Worm (Caenorhabditis elegans) whole organism, dauer: ENCODE measurements around the gene ncs-4.

ENCODE experiments used
- unc-62 ChIP-seq: sonication (generic microtip); optimal IDR thresholded peaks from 2 replicates; lab custom pipeline; 2017; ENCODE audit warnings: missing biosample characterization, missing genetic modification reagents, missing genetic modification characterization

Gene ncs-4

ce11 chrX:10205321-10205720, 29.0 kb downstream of the ncs-4 start, which contains the start of gene sex-1:
Gene sex-1 (minus strand): TSS chrX:10205421.
- no peak for TF ChIP-seq unc-62

ce11 chrX:10206008-10206407, 29.7 kb downstream of the ncs-4 start:
- no peak for TF ChIP-seq unc-62

DNA sequence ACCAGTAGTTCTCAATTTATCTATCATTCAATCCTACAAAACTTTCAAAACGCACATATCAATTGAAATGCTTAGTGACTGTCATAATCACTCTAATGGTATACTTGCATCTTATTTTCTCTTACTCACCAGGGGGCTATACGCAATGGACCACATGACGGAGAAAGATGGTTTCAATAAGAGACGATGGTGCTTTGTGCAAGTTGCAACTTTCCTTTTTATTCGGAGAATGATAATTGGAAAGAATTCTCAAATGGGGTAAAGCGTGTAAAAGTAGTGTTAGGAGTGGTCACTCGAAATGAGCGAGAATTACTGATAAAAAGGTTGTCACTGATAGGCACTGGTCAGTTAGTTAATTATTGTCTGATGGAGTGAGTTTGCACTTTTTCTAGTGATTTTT, 32.2 kb downstream of the ncs-4 start:
- TF ChIP-seq unc-62 = no peak

ce11 chrX:10212469-10212868, 36.1 kb downstream of the ncs-4 start, which contains the start of gene F44A6.3:
Gene F44A6.3 (plus strand): TSS chrX:10212769.
- no peak for TF ChIP-seq unc-62

DNA sequence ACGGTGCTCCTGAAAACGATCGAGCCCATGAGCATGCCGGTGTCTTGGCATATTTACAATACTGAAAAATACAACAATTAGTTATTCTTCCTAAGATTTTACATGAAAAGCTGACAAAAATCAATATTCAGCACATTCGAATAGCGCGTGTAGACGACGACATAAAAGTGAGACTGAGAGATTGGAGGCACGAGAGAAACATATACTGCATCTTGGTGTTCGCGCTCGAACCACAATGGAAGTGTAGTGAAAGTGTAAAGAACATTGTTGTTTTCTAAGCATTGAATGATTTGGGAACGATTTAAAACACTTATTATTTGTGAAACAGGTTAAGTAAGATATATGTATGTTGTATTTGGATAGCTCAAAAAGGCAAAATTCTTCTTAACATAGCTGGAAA, 39.1 kb downstream of the ncs-4 start, which contains the start of gene F44A6.4:
Gene F44A6.4 (minus strand): TSS at position 67 of the 400 bp plus-strand sequence.
- TF ChIP-seq unc-62 = no peak

- no peak for TF ChIP-seq unc-62
These were observed 40.0 kb downstream of the ncs-4 start for ce11 chrX:10216344-10216743.

ce11 chrX:10216857-10217256, 40.5 kb downstream of the ncs-4 start:
- TF ChIP-seq unc-62 = no peak

- no peak for TF ChIP-seq unc-62
These were observed 42.5 kb downstream of the ncs-4 start, which contains the start of gene F44A6.5 for ce11 chrX:10218779-10219178. Gene F44A6.5 (minus strand): TSS chrX:10218929.

DNA sequence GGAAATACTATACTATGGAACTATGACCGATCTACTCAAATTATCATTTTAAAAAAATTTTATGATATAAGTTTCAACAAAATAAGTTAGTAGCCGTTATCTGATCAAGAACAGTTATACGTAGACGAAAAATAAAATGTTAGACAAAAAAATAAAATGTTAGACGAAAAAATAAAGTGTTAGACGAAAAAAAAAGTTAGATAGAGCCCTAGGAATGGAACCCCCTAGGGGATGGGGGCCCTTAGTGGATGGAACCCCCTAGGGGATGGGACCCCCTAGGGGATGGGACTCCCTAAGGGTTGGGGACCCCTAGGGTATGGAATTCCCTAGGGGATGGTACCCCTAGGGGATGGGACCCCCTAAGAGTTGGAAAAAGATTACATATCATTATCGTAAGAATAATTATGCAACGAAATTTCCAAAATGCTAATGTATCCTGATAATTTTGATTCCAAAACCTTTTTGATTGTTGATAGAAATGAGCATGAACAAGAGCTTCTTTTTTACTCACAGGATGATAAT, 42.9 kb downstream of the ncs-4 start:
- no peak for TF ChIP-seq unc-62

- no peak for TF ChIP-seq unc-62
These were observed 49.5 kb downstream of the ncs-4 start for ce11 chrX:10225845-10226244.

- no peak for TF ChIP-seq unc-62
These were observed 50.9 kb downstream of the ncs-4 start for ce11 chrX:10227217-10227616.

DNA sequence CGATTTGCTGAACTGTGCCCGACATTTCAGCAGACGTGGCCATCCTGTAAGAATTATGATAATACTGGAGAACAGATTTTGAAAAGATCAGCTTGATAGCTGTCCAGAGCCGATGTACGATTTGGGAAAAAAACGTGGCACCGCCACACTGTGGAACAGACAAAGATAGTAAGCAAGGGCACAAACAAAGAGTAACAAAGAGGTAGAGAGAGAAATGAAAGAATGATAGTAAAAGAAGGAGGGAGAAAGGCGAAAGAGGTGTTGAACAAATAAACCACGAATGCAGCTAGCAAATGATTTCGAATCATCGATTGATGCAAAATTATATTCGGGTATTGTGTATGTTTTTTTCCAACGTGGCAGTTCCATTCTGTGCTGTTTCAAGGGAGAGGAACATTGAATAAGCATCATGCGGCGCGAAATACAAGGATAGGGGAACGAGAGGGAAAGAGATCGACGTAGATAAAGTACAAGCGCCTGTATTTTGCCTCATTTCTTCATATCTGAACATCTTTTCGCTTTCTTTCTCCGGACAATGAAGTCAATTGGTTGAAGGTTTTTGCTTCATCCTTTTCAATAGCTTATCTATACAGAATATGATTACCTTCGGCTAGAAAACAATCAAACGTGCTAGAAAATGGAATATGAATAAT, 51.9 kb downstream of the ncs-4 start, which contains the start of gene C14H10.3:
Gene C14H10.3 (minus strand): TSS at position 44 of the 653 bp plus-strand sequence.
- no peak for TF ChIP-seq unc-62
